Worm (Caenorhabditis elegans) whole organism, young adult: ENCODE results near the gene F20D6.6.

Source experiments
- B0035.1 ChIP-seq: sonication (generic microtip); optimal IDR thresholded peaks from 2 replicates; lab custom pipeline; 2016; ENCODE audit warnings: missing genetic modification characterization, mild to moderate bottlenecking, missing compliant biosample characterization, missing genotype, missing genetic modification reagents
- B0261.1 ChIP-seq: sonication (generic microtip); optimal IDR thresholded peaks from 2 replicates; lab custom pipeline; 2016; ENCODE audit warnings: mild to moderate bottlenecking, missing genetic modification characterization, moderate library complexity, missing compliant biosample characterization
- B0336.3 ChIP-seq: fragments of 200-800 bp; sonication (Bioruptor generic); IDR thresholded peaks from 2 replicates; pipeline ENCODE4 v1.3.6; 2022; ENCODE audit warnings: missing genetic modification characterization, missing compliant biosample characterization
- C17E4.6 ChIP-seq: fragments of 200-800 bp; sonication (Bioruptor generic); IDR thresholded peaks from 2 replicates; pipeline ENCODE4 v1.3.6; 2022; ENCODE audit warnings: missing genetic modification reagents, missing genetic modification characterization, missing compliant biosample characterization
- F57A8.1 ChIP-seq: fragments of 200-800 bp; sonication (Bioruptor generic); optimal IDR thresholded peaks from 2 replicates; lab custom pipeline; 2018; ENCODE audit warnings: mild to moderate bottlenecking, missing genetic modification characterization, moderate library complexity, missing compliant biosample characterization
- F57C9.4 ChIP-seq: sonication (generic microtip); optimal IDR thresholded peaks from 2 replicates; lab custom pipeline; 2017; ENCODE audit warnings: mild to moderate bottlenecking, missing genetic modification characterization, missing compliant biosample characterization
- K11D2.4 ChIP-seq: fragments of 200-800 bp; sonication (Bioruptor generic); IDR thresholded peaks from 2 replicates; pipeline ENCODE4 v1.3.6; 2022; ENCODE audit warnings: missing genetic modification reagents, missing genetic modification characterization, missing compliant biosample characterization
- Y56A3A.18 ChIP-seq: fragments of 200-800 bp; sonication (Bioruptor generic); IDR thresholded peaks from 2 replicates; pipeline ENCODE4 v1.3.6; 2022; ENCODE audit warnings: missing genetic modification reagents, missing genetic modification characterization, missing compliant biosample characterization
- Y79H2A.3 ChIP-seq: fragments of 200-800 bp; sonication (Bioruptor generic); conservative IDR thresholded peaks from 2 replicates; pipeline ENCODE4 v1.3.6; 2022; ENCODE audit warnings: missing genetic modification reagents, missing genetic modification characterization, missing compliant biosample characterization
- Y95B8A.8 ChIP-seq: fragments of 200-800 bp; sonication (Bioruptor generic); IDR thresholded peaks from 2 replicates; pipeline ENCODE4 v1.3.6; 2022; ENCODE audit warnings: missing genetic modification reagents, missing genetic modification characterization, missing compliant biosample characterization
- ZK185.1 ChIP-seq: sonication (generic microtip); optimal IDR thresholded peaks from 2 replicates; lab custom pipeline; 2016; ENCODE audit warnings: mild to moderate bottlenecking, missing genetic modification characterization, missing compliant biosample characterization; ENCODE audit not compliant: poor library complexity, severe bottlenecking
- ama-1 ChIP-seq, 3 experiments: fragments of 150-350 bp in 1 of 3; sonication (generic microtip) in 2 of 3; optimal IDR thresholded peaks; 2 replicates each; lab custom pipeline; 2014 to 2018; ENCODE audit warnings: missing biosample characterization in 2 of 3, missing genetic modification characterization in 2 of 3, missing genetic modification reagents in 2 of 3
- aptf-2 ChIP-seq: fragments of 200-800 bp; sonication (Bioruptor generic); conservative IDR thresholded peaks from 2 replicates; pipeline ENCODE4 v1.3.6; 2022; ENCODE audit warnings: missing genetic modification reagents, missing genetic modification characterization, missing compliant biosample characterization
- athp-1 ChIP-seq: sonication (generic microtip); optimal IDR thresholded peaks from 2 replicates; lab custom pipeline; 2017; ENCODE audit warnings: mild to moderate bottlenecking, missing genetic modification characterization, missing compliant biosample characterization
- ceh-79 ChIP-seq: sonication (generic microtip); optimal IDR thresholded peaks from 2 replicates; lab custom pipeline; 2017; ENCODE audit warnings: mild to moderate bottlenecking, missing genetic modification characterization, missing compliant biosample characterization
- dpff-1 ChIP-seq: sonication (generic microtip); optimal IDR thresholded peaks from 2 replicates; lab custom pipeline; 2017; ENCODE audit warnings: mild to moderate bottlenecking, missing genetic modification characterization, missing compliant biosample characterization
- egl-18 ChIP-seq: fragments of 200-800 bp; sonication (Bioruptor generic); IDR thresholded peaks from 2 replicates; pipeline ENCODE4 v1.3.6; 2022; ENCODE audit warnings: missing genetic modification reagents, missing genetic modification characterization, missing compliant biosample characterization
- ekl-4 ChIP-seq: fragments of 200-800 bp; sonication (Bioruptor generic); IDR thresholded peaks from 2 replicates; pipeline ENCODE4 v1.3.6; 2022; ENCODE audit warnings: missing genetic modification reagents, missing genetic modification characterization, missing compliant biosample characterization
- him-1 ChIP-seq: sonication (generic microtip); optimal IDR thresholded peaks from 2 replicates; lab custom pipeline; 2016; ENCODE audit warnings: missing genotype, missing genetic modification reagents, missing genetic modification characterization, missing compliant biosample characterization
- hlh-12 ChIP-seq: sonication (generic microtip); optimal IDR thresholded peaks from 2 replicates; lab custom pipeline; 2016; ENCODE audit warnings: missing genetic modification characterization, missing compliant biosample characterization
- hmg-20 ChIP-seq: fragments of 200-800 bp; sonication (Bioruptor generic); IDR thresholded peaks from 2 replicates; pipeline ENCODE4 v1.3.6; 2022; ENCODE audit warnings: missing genetic modification reagents, missing genetic modification characterization, missing compliant biosample characterization
- hrde-1 ChIP-seq: sonication (generic microtip); optimal IDR thresholded peaks from 2 replicates; lab custom pipeline; 2016; ENCODE audit warnings: missing genetic modification characterization, mild to moderate bottlenecking, missing compliant biosample characterization, moderate library complexity, missing genotype, missing genetic modification reagents, borderline replicate concordance
- madf-3 ChIP-seq: fragments of 200-800 bp; sonication (Bioruptor generic); IDR thresholded peaks from 2 replicates; pipeline ENCODE4 v1.3.6; 2022; ENCODE audit warnings: missing genetic modification reagents, missing genetic modification characterization, missing compliant biosample characterization
- nfya-2 ChIP-seq: fragments of 200-800 bp; sonication (Bioruptor generic); IDR thresholded peaks from 2 replicates; pipeline ENCODE4 v1.3.6; 2022; ENCODE audit warnings: missing genetic modification reagents, missing genetic modification characterization, missing compliant biosample characterization
- nhr-179 ChIP-seq: sonication (generic microtip); optimal IDR thresholded peaks from 2 replicates; lab custom pipeline; 2016; ENCODE audit warnings: mild to moderate bottlenecking, missing genetic modification characterization, missing compliant biosample characterization
- pbrm-1 ChIP-seq: fragments of 200-800 bp; sonication (Bioruptor generic); IDR thresholded peaks from 2 replicates; pipeline ENCODE4 v1.3.6; 2022; ENCODE audit warnings: missing genetic modification reagents, missing genetic modification characterization, missing compliant biosample characterization
- pha-4 ChIP-seq: fragments of 150-350 bp; sonication (generic microtip); optimal IDR thresholded peaks from 2 replicates; lab custom pipeline; 2014; ENCODE audit warnings: missing biosample characterization, missing genetic modification reagents, missing genetic modification characterization
- snpc-3.4 ChIP-seq: sonication (generic microtip); optimal IDR thresholded peaks from 2 replicates; lab custom pipeline; 2017; ENCODE audit warnings: missing genetic modification characterization, mild to moderate bottlenecking, missing compliant biosample characterization, antibody characterized with exemption, moderate library complexity, missing genotype, missing genetic modification reagents
- somi-1 ChIP-seq: fragments of 200-800 bp; sonication (Bioruptor generic); optimal IDR thresholded peaks from 2 replicates; lab custom pipeline; 2018; ENCODE audit warnings: mild to moderate bottlenecking, missing genetic modification characterization, missing compliant biosample characterization
- sptf-2 ChIP-seq: fragments of 200-800 bp; sonication (Bioruptor generic); optimal IDR thresholded peaks from 2 replicates; lab custom pipeline; 2018; ENCODE audit warnings: mild to moderate bottlenecking, missing genetic modification characterization, missing compliant biosample characterization
- tbp1 ChIP-seq: fragments of 200-800 bp; sonication (Bioruptor generic); optimal IDR thresholded peaks from 2 replicates; lab custom pipeline; 2018; ENCODE audit warnings: mild to moderate bottlenecking, missing genetic modification characterization, missing compliant biosample characterization
- unc-62 ChIP-seq: fragments of 150-350 bp; optimal IDR thresholded peaks from 2 replicates; lab custom pipeline; 2014; ENCODE audit warnings: missing biosample characterization, missing genetic modification reagents, missing genetic modification characterization
- xnd-1 ChIP-seq: sonication (generic microtip); optimal IDR thresholded peaks from 2 replicates; lab custom pipeline; 2016; ENCODE audit warnings: missing genotype, missing genetic modification reagents, missing genetic modification characterization, missing compliant biosample characterization
- zfh-2 ChIP-seq: fragments of 200-800 bp; sonication (Bioruptor generic); conservative IDR thresholded peaks from 2 replicates; pipeline ENCODE4 v1.3.6; 2022; ENCODE audit warnings: missing genetic modification reagents, missing genetic modification characterization, missing compliant biosample characterization
- zim-3 ChIP-seq: sonication (generic microtip); optimal IDR thresholded peaks from 2 replicates; lab custom pipeline; 2017; ENCODE audit warnings: mild to moderate bottlenecking, missing genetic modification characterization, moderate library complexity, missing compliant biosample characterization

F20D6.6 gene

ce11 chrV:8117964-8118363, 41.8 kb upstream of the F20D6.6 start, which contains the start of gene D1014.7:
Gene D1014.7, plus strand, starts transcription at chrV:8118264.
- TF ChIP-seq B0261.1 (tag; lab: Kevin White, UChicago) (no peak), dpff-1 (tag; lab: Kevin White, UChicago) (no peak), sptf-2 (GFP tag; lab: Kevin White, UChicago) (no peak), Y79H2A.3 (GFP tag; lab: Robert Waterston, UW) (no peak), B0035.1 (tag; lab: Kevin White, UChicago) (no peak), C17E4.6 (GFP tag; lab: Robert Waterston, UW) (no peak), unc-62 (GFP tag; lab: Kevin White, UChicago) (no peak), ceh-79 (no peak), hrde-1 (no peak), hmg-20 (no peak), zfh-2 (GFP tag; lab: Robert Waterston, UW) (no peak), somi-1 (GFP tag; lab: Kevin White, UChicago) (no peak), athp-1 (tag; lab: Kevin White, UChicago) (no peak)

DNA sequence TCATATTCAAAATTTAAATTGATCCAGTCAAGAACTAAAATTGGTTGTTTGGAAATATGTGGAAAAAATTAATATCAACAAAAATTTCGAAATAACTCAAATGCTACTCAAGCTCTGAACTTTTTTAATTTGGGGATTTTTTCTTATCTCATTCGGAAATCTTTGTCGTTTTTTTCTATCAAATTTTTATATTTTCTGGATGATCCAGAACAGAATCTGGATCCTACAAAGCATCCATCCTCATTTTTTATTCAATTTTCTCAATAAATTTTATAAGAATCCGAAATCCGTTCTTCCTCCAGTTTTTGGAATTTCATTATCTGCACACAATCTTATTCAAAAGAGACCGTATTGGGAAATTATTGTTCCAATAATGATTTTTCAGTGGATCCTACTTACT, 38.9 kb upstream of the F20D6.6 start, which contains the start of gene D1014.6:
Gene D1014.6 (plus strand): TSS at position 301 of the 400 bp plus-strand sequence.
- no peak for TF ChIP-seq nfya-2
- no peak for TF ChIP-seq F57A8.1 (GFP tag; lab: Kevin White, UChicago)
- TF ChIP-seq pbrm-1 (GFP tag; lab: Robert Waterston, UW) = no peak
- no peak for TF ChIP-seq pha-4 (tag; lab: Kevin White, UChicago)
- TF ChIP-seq B0336.3 (GFP tag; lab: Robert Waterston, UW) = no peak
- no peak for TF ChIP-seq egl-18 (GFP tag; lab: Robert Waterston, UW)
- TF ChIP-seq nhr-179 (tag; lab: Kevin White, UChicago) = no peak
- TF ChIP-seq ZK185.1 (tag; lab: Kevin White, UChicago) = no peak
- TF ChIP-seq snpc-3.4 (tag; lab: Kevin White, UChicago) = no peak
- no peak for TF ChIP-seq hlh-12 (tag; lab: Kevin White, UChicago)
- TF ChIP-seq him-1 (tag; lab: Kevin White, UChicago) = no peak
- TF ChIP-seq aptf-2 (GFP tag; lab: Robert Waterston, UW) = no peak
- TF ChIP-seq Y95B8A.8 (GFP tag; lab: Robert Waterston, UW) = no peak
- no peak for TF ChIP-seq ekl-4 (GFP tag; lab: Robert Waterston, UW)
- no peak for TF ChIP-seq tbp1 (GFP tag; lab: Kevin White, UChicago)
- no peak for TF ChIP-seq B0035.1 (tag; lab: Kevin White, UChicago)
- TF ChIP-seq, all 124 proteins: peak for 0

ce11 chrV:8123384-8123783, 36.3 kb upstream of the F20D6.6 start, which contains the start of gene D1014.5:
Gene D1014.5, plus strand, starts transcription at chrV:8123684.
- TF ChIP-seq madf-3 (GFP tag; lab: Robert Waterston, UW) (no peak), xnd-1 (no peak), Y56A3A.18 (GFP tag; lab: Robert Waterston, UW) (no peak), K11D2.4 (GFP tag; lab: Robert Waterston, UW) (no peak), ama-1 (optimal IDR thresholded peaks at IDR 0.05; lab: Kevin White, UChicago) (no peak), ama-1 (GFP tag; optimal IDR thresholded peaks at IDR 0.05; lab: Kevin White, UChicago) (no peak), F57C9.4 (tag; lab: Kevin White, UChicago) (no peak), zim-3 (tag; lab: Kevin White, UChicago) (no peak)
